Worm (Caenorhabditis elegans): ENCODE measurements around the gene F35E8.9.

The F35E8.9 gene

DNA sequence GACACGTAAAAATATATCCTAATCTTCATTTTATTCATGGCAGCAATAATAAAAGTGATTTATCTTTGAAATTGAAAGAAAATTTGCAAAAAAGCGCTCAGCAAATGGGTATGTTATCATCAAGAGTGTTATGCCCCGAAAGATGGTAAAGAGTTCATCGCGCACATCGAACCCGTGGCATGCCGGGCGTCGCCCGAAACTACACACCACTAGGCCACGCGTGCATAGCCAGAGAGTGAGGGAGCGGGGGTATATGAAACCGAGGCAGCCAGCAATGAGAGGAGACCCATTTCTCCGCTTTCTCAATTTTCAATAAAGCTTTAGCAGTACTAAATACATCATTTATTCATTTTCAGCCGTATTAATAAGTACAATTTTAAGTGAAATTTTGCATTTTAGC, 43.6 kb downstream of the F35E8.9 start (continued):
- TF ChIP-seq F57A8.1 (GFP tag; optimal IDR thresholded peaks at IDR 0.05) (peak; percentile 91), ceh-27 (GFP tag; optimal IDR thresholded peaks at IDR 0.05) (peak; percentile 90), cebp-2 (GFP tag; IDR thresholded peaks at IDR 0.05) (peak; percentile 96), ceh-79 (tag; optimal IDR thresholded peaks at IDR 0.05) (peak; percentile 97), F55B11.4 (tag; optimal IDR thresholded peaks at IDR 0.05; ENCODE audit: borderline replicate concordance, insufficient read depth) (no peak), madf-3 (GFP tag; IDR thresholded peaks at IDR 0.05) (peak; percentile 88), ZK185.1 (tag; optimal IDR thresholded peaks at IDR 0.05; ENCODE audit: poor library complexity, severe bottlenecking) (peak; percentile 95), lsy-27 (tag; optimal IDR thresholded peaks at IDR 0.05; ENCODE audit: borderline replicate concordance, insufficient read depth) (peak; percentile 89), Y56A3A.18 (GFP tag; IDR thresholded peaks at IDR 0.05) (peak; percentile 91)

- TF ChIP-seq nfyb-1 (GFP tag; IDR thresholded peaks at IDR 0.05) (no peak), lin-35 (GFP tag; optimal IDR thresholded peaks at IDR 0.05) (no peak), somi-1 (GFP tag; optimal IDR thresholded peaks at IDR 0.05) (no peak), hrde-1 (tag; optimal IDR thresholded peaks at IDR 0.05; ENCODE audit: borderline replicate concordance) (no peak), snpc-3.4 (tag; optimal IDR thresholded peaks at IDR 0.05) (no peak), hsf-1 (GFP tag; IDR thresholded peaks at IDR 0.05) (no peak), lir-1 (GFP tag; conservative IDR thresholded peaks at IDR 0.05) (no peak), T07F8.4 (tag; optimal IDR thresholded peaks at IDR 0.05) (no peak), ets-4 (GFP tag; optimal IDR thresholded peaks at IDR 0.05) (no peak), ztf-28 (GFP tag; IDR thresholded peaks at IDR 0.05) (no peak), ccch-3 (GFP tag; optimal IDR thresholded peaks at IDR 0.05) (no peak), ceh-100 (GFP tag; IDR thresholded peaks at IDR 0.05) (no peak), tbx-9 (tag; optimal IDR thresholded peaks at IDR 0.05; ENCODE audit: borderline replicate concordance) (no peak), die-1 (tag; optimal IDR thresholded peaks at IDR 0.05) (no peak), hlh-26 (GFP tag; conservative IDR thresholded peaks at IDR 0.05) (no peak), aptf-2 (GFP tag; conservative IDR thresholded peaks at IDR 0.05) (no peak), egl-18 (GFP tag; IDR thresholded peaks at IDR 0.05) (no peak)
These were observed 45.1 kb downstream of the F35E8.9 start, which contains the start of gene str-56 for ce11 chrV:15872273-15872672. TSS of gene str-56 (plus strand) at chrV:15872573.

DNA sequence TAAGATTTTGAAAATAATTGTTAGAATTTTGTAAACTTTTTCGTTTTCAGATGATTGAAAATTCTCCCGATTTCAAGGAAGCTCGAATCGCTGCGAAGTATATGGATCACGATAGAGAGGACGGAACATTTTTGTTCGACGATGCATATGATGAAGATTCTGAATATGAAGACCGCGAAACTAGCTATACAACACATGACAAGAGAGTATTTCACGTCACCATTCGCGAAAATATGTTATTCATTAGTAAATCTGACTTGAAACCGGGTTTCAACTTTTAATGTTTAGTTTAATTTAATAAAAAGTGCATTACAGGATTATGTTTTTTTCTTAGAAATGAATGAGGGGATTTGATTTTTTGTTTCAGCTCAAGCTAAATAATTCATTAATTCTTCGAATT, 47.0 kb downstream of the F35E8.9 start, which contains the start of gene str-57:
Gene str-57, plus strand, starts transcription at position 301 of the 400 bp plus-strand sequence.
- TF ChIP-seq Y56A3A.18 (GFP tag; IDR thresholded peaks at IDR 0.05) (no peak), ceh-100 (GFP tag; IDR thresholded peaks at IDR 0.05) (no peak), rcor-1 (GFP tag; IDR thresholded peaks at IDR 0.05) (no peak), ztf-26 (tag; optimal IDR thresholded peaks at IDR 0.05) (no peak), tbp1 (GFP tag; optimal IDR thresholded peaks at IDR 0.05) (no peak), aptf-3 (GFP tag; IDR thresholded peaks at IDR 0.05) (no peak), Y53F4B.3 (GFP tag; IDR thresholded peaks at IDR 0.05) (no peak), madf-8 (GFP tag; conservative IDR thresholded peaks at IDR 0.05) (no peak), B0035.1 (tag; optimal IDR thresholded peaks at IDR 0.05) (no peak), ceh-40 (GFP tag; IDR thresholded peaks at IDR 0.05) (no peak), ceh-27 (GFP tag; optimal IDR thresholded peaks at IDR 0.05) (no peak), lir-1 (GFP tag; conservative IDR thresholded peaks at IDR 0.05) (no peak)

ce11 chrV:15867373-15867772, 50.0 kb downstream of the F35E8.9 start, which contains the start of gene fbxa-197:
TSS of gene fbxa-197 (plus strand) at chrV:15867673.
- peak; percentile 78 for TF ChIP-seq lsl-1 (GFP tag; optimal IDR thresholded peaks at IDR 0.05)
- TF ChIP-seq F23B12.7 (tag; optimal IDR thresholded peaks at IDR 0.05; ENCODE audit: insufficient read depth): no peak
- TF ChIP-seq mes-4 (tag; optimal IDR thresholded peaks at IDR 0.05): no peak
- TF ChIP-seq sdz-38 (tag; optimal IDR thresholded peaks at IDR 0.05): no peak
- no peak for TF ChIP-seq ztf-18 (tag; optimal IDR thresholded peaks at IDR 0.05)

Data from whole organism, young adult.